Fruit fly (Drosophila melanogaster): ENCODE results near the gene Dcr-1.

DNA sequence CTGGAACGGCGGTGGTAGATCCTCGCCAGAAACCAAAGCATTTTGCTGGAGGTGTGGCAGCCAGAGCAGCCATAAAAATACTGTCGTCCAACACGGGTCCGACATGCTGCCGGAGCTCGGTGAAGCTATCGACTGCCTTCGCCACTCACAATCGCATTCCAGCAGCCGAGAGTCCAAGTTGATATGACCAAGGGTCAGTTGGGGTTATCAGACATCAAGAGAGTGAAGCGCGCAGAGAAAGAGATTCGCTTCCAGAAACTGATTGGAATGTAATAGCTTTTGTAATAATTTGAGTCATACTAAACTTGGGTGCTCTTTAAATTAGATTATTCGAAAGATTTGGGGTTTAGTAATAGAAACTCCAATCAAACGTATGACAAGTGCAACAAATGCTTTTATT lies 22.7 kb upstream of the Dcr-1 start, which contains the start of gene Nepl14:
- TF ChIP-seq ss (GFP tag; optimal IDR thresholded peaks at IDR 0.05) (no peak), fkh (GFP tag; optimal IDR thresholded peaks at IDR 0.05) (no peak), CG8119 (GFP tag; IDR thresholded peaks at IDR 0.05) (no peak), topi (GFP tag; optimal IDR thresholded peaks at IDR 0.05) (no peak)

All from whole organism, prepupa.